Worm (Caenorhabditis elegans) whole organism, midembryonic: Measurements from ENCODE around the gene ztf-16.

Source experiments
- T22C8.4 ChIP-seq: fragments of 200-800 bp; sonication (Bioruptor generic); IDR thresholded peaks from 2 replicates; pipeline ENCODE4 v1.3.6; 2022; ENCODE audit warnings: missing genetic modification characterization, missing compliant biosample characterization
- cog-1 ChIP-seq: sonication (generic microtip); optimal IDR thresholded peaks from 2 replicates; lab custom pipeline; 2016; ENCODE audit warnings: missing genetic modification characterization, missing compliant biosample characterization
- flt-1 ChIP-seq: fragments of 200-800 bp; sonication (Bioruptor generic); IDR thresholded peaks from 2 replicates; pipeline ENCODE4 v1.3.6; 2022; ENCODE audit warnings: missing genetic modification characterization, missing compliant biosample characterization
- klf-2 ChIP-seq: fragments of 200-800 bp; sonication (Bioruptor generic); conservative IDR thresholded peaks from 2 replicates; pipeline ENCODE4 v1.3.6; 2022; ENCODE audit warnings: missing genetic modification reagents, missing genetic modification characterization, missing compliant biosample characterization
- med-1 ChIP-seq: sonication (generic microtip); optimal IDR thresholded peaks from 2 replicates; lab custom pipeline; 2017; ENCODE audit warnings: missing genetic modification characterization, mild to moderate bottlenecking, missing compliant biosample characterization, antibody characterized with exemption, missing genetic modification reagents; ENCODE audit not compliant: insufficient read depth
- ref-1 ChIP-seq: fragments of 200-800 bp; sonication (Bioruptor generic); conservative IDR thresholded peaks from 2 replicates; pipeline ENCODE4 v1.3.6; 2022; ENCODE audit warnings: missing genetic modification reagents, missing genetic modification characterization, missing compliant biosample characterization
- tab-1 ChIP-seq: fragments of 200-800 bp; sonication (Bioruptor generic); IDR thresholded peaks from 2 replicates; pipeline ENCODE4 v1.3.6; 2022; ENCODE audit warnings: missing genetic modification characterization, missing compliant biosample characterization
- ztf-23 ChIP-seq: fragments of 200-800 bp; sonication (Bioruptor generic); IDR thresholded peaks from 2 replicates; pipeline ENCODE4 v1.3.6; 2022; ENCODE audit warnings: missing genetic modification reagents, missing genetic modification characterization, missing compliant biosample characterization
- ztf-29 ChIP-seq: fragments of 200-800 bp; sonication (Bioruptor generic); IDR thresholded peaks from 2 replicates; pipeline ENCODE4 v1.3.6; 2022; ENCODE audit warnings: missing genetic modification reagents, missing genetic modification characterization, missing compliant biosample characterization

Gene ztf-16

DNA sequence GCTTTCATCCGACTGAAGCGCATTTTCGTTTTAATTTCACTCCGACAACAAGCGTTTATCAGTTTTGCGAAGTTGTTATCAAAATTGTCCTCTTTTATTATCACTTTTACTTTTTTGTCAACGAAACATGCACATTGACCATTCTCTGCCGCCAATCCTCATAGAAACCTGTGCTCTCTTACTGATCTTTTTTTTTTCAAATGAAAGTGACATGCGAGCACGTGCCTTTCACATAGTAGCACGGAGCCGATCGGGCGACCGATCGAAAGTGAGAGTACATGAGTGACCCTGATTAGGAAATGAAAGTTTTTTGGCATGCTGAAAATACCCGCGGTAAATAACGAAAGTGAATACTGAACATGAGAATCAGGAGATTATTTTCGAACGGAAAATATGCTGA, 17.3 kb downstream of the ztf-16 start:
- TF ChIP-seq ref-1, result no peak
- no peak for TF ChIP-seq cog-1 (tag; lab: Kevin White, UChicago)
- TF ChIP-seq klf-2 (GFP tag; lab: Robert Waterston, UW), result no peak
- no peak for TF ChIP-seq T22C8.4 (GFP tag; lab: Robert Waterston, UW)
- no peak for TF ChIP-seq med-1 (GFP tag; lab: Kevin White, UChicago)
- no peak for TF ChIP-seq ztf-23 (GFP tag; lab: Robert Waterston, UW)
- TF ChIP-seq ztf-29, result no peak
- TF ChIP-seq flt-1 (GFP tag; lab: Robert Waterston, UW), result no peak
- no peak for TF ChIP-seq tab-1

DNA sequence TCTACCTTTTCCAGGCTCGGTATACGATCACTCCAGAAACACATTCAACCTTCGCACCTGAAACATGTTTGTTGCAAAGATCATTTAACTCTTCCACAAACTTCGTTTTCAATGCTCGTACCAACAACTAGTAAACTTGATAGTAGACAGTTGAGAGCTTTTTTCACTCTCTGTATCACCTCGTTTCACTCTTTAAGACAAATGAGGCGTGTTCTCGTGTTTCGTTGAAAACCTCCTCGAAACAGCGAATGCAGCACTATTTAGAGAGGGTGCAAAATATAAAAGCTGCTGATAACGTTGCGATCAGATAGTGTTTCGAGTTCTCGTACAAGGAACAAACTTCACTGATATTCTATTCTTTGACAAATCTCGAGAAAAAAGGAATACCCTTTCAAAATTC, 18.4 kb downstream of the ztf-16 start, which contains the start of gene F43C9.1:
Gene F43C9.1 (plus strand): TSS at position 301 of the 400 bp plus-strand sequence.
- no peak for TF ChIP-seq ztf-23 (GFP tag; lab: Robert Waterston, UW)

DNA sequence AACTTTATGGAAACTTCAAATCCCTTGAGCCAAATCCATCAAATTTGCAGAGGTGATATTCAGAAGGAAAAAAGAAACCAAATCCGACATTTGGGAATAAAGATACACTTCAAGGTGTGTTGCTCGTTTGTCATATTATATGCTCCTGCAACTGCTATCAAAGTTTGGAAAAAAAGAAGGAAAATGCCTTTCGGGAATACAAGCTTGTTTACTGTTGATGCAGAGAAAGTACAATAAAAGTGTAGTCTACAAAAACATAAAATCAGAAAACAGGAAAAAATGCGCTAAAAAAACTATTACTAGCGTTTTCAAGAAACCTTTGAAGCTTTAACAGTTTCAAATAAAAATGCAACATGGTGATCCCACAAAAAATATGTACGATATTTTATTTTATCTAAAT, 20.7 kb downstream of the ztf-16 start:
- no peak for TF ChIP-seq med-1 (GFP tag; lab: Kevin White, UChicago)
- no peak for TF ChIP-seq klf-2 (GFP tag; lab: Robert Waterston, UW)
- TF ChIP-seq tab-1, result no peak
- no peak for TF ChIP-seq ref-1
- TF ChIP-seq flt-1 (GFP tag; lab: Robert Waterston, UW), result no peak
- TF ChIP-seq ztf-23 (GFP tag; lab: Robert Waterston, UW), result no peak
- TF ChIP-seq T22C8.4 (GFP tag; lab: Robert Waterston, UW), result no peak
- TF ChIP-seq cog-1 (tag; lab: Kevin White, UChicago), result no peak
- no peak for TF ChIP-seq ztf-29

DNA sequence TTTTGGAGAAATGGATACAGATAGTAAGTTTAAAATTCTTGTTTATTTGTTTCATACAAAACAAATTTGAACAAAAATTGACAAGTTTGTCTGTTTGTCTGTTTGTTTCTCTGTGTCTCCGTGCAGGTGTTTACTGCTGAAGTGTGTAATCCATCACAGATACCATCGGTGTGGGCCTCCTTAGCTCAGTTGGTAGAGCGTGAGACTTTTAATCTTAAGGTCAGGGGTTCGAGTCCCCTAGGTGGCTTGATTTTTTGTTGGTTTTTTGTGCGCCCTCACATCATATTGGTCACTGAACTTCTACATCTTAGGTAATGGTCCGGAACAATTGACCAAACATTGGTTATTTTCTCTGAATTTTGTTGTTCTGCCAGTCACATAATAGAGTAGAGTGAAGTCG, 22.4 kb downstream of the ztf-16 start:
- TF ChIP-seq ztf-29 (peak; percentile 65), flt-1 (GFP tag; lab: Robert Waterston, UW) (peak; percentile 91), tab-1 (peak; percentile 83), cog-1 (tag; lab: Kevin White, UChicago) (no peak), med-1 (GFP tag; lab: Kevin White, UChicago) (peak; percentile 7), ref-1 (peak; percentile 38; the same call in 1 of the 2 replicates), klf-2 (GFP tag; lab: Robert Waterston, UW) (0 out of 2 replicates have a peak, but pooled peaks have one; percentile 45), ztf-23 (GFP tag; lab: Robert Waterston, UW) (peak; percentile 65; the same call in 1 of the 2 replicates), T22C8.4 (GFP tag; lab: Robert Waterston, UW) (peak; percentile 63)

DNA sequence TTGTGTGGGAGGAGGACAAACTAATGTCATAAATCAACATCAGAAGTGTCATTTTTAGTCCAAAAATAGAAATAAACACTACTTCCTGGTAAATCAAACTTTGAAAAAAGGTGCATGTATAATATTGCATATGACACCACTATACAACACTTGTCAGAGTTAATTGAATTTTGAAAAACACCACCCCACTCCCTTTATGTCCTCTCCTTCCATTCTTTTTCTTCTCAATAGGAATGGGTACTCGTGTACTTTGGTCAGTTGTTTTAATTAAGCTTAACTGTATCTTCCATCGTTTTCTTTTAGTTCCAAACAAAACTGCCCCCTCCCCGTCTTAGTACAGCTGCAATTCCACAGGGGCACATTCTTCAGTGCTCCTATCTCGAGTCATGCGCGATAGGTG, 23.8 kb downstream of the ztf-16 start:
- TF ChIP-seq med-1 (GFP tag; lab: Kevin White, UChicago) (no peak), klf-2 (GFP tag; lab: Robert Waterston, UW) (no peak), T22C8.4 (GFP tag; lab: Robert Waterston, UW) (no peak), cog-1 (tag; lab: Kevin White, UChicago) (no peak), ztf-29 (no peak), tab-1 (no peak), ref-1 (no peak), flt-1 (GFP tag; lab: Robert Waterston, UW) (no peak), ztf-23 (GFP tag; lab: Robert Waterston, UW) (no peak)

DNA sequence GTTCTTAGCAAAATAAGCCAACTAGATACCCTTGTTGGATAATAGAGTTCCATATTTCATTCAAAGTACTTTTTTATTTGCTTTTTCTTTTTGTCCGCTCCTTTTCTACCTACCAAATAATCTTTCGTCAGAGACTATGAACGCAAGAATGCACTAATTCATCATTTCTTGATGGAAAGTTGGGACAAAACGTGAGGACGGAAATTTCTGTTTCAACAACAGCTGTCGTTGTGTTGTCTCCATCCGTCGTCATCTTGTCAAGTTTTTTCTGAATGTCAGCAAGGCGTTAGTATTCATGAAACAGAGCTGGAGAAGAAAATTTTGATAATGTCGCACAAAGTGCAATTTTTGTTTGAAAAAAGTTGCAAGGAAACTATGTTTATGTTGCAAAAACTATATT, 26.6 kb downstream of the ztf-16 start:
- no peak for TF ChIP-seq flt-1 (GFP tag; lab: Robert Waterston, UW)
- no peak for TF ChIP-seq tab-1
- no peak for TF ChIP-seq med-1 (GFP tag; lab: Kevin White, UChicago)
- no peak for TF ChIP-seq cog-1 (tag; lab: Kevin White, UChicago)

DNA sequence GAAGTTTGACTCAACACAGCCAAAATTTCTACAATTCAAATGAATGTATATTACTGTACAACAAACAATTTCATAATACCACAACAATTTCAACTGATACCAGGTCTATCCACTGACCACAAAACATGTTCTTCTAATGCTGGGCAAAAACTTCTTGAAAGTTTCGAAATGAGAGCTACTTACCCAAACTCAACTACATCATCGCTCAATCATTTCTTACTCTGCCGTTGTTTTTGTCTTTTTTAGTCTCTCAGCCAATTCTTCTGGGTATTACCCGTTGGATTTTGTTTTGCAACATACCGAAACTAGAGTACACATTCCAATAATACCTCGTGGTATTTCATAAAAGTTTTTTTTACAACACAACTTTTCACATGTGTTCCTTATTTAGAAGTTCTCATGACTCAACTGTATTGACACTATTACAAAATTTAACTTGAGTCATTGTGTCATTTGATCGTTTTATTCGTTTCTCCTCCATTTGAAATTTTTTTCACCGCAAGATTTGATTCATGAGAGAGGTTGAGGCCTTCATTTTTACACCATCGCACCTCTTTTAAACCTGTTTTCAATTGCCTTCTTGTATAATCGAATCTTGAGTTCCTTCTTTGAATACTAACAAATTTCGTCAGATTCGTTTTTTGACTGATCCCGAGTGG, 28.1 kb downstream of the ztf-16 start, which contains the start of gene F43C9.2:
Gene F43C9.2 (plus strand): TSS at position 497 of the 659 bp plus-strand sequence.
- TF ChIP-seq flt-1 (GFP tag; lab: Robert Waterston, UW) (no peak), ztf-23 (GFP tag; lab: Robert Waterston, UW) (no peak), tab-1 (no peak), cog-1 (tag; lab: Kevin White, UChicago) (no peak), ztf-29 (no peak), ref-1 (no peak), klf-2 (GFP tag; lab: Robert Waterston, UW) (no peak), med-1 (GFP tag; lab: Kevin White, UChicago) (no peak), T22C8.4 (GFP tag; lab: Robert Waterston, UW) (no peak)

DNA sequence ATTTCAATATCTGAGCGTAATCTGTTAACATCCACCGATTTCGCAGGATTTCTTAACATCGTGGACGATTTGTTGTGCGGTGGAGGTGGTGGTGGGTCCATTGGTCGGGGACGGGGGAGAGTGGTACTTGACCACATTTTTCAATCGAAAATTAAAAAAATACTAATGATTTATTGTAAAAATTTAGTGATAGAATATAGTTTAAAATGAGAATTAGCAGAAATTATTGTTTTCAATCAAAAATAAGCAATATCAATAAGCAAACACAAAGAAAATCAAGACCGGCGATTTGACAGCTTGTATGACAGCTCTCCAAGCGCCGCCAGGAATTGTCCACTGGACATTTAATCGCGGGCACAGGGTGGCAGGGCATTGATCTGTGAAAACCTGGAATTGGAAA, 29.1 kb downstream of the ztf-16 start, which contains the start of gene hum-10:
Gene hum-10 (minus strand): TSS at position 101 of the 400 bp plus-strand sequence.
- TF ChIP-seq tab-1 (no peak), klf-2 (GFP tag; lab: Robert Waterston, UW) (no peak), med-1 (GFP tag; lab: Kevin White, UChicago) (no peak), ztf-29 (no peak), ref-1 (no peak), T22C8.4 (GFP tag; lab: Robert Waterston, UW) (no peak), ztf-23 (GFP tag; lab: Robert Waterston, UW) (no peak), cog-1 (tag; lab: Kevin White, UChicago) (no peak), flt-1 (GFP tag; lab: Robert Waterston, UW) (no peak)

DNA sequence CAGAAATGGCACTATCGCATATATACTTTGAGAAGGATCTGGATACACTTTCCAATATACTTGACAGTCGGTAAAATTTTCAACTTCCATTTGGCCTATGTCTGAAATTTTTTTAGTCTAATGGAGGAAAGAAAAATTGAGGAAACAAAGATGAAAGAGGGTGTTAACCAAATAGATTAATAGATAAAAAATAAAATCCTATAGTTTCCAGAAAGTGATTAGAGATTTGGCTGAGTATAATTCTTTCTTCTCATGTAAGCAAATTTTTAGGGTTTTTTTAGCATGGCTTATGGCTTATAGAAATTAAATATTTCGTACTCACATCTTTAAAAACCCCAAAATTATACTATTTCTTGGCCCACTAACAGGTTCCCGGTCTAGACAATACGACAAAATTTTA, 41.5 kb downstream of the ztf-16 start, which contains the start of gene npr-1:
Gene npr-1 (minus strand): TSS at position 101 of the 400 bp plus-strand sequence.
- TF ChIP-seq tab-1 (no peak), cog-1 (tag; lab: Kevin White, UChicago) (no peak), T22C8.4 (GFP tag; lab: Robert Waterston, UW) (no peak), flt-1 (GFP tag; lab: Robert Waterston, UW) (no peak), klf-2 (GFP tag; lab: Robert Waterston, UW) (no peak), ref-1 (no peak), ztf-29 (no peak), ztf-23 (GFP tag; lab: Robert Waterston, UW) (no peak), med-1 (GFP tag; lab: Kevin White, UChicago) (no peak)
